Worm (Caenorhabditis elegans) whole organism, L4/young adult: ENCODE data around the gene sym-1.

Source experiments
- W03F9.2 ChIP-seq: fragments of 150-350 bp; optimal IDR thresholded peaks from 2 replicates; lab custom pipeline; 2014; ENCODE audit warnings: missing biosample characterization, missing genetic modification characterization
- dao-5 ChIP-seq: sonication (generic microtip); optimal IDR thresholded peaks from 2 replicates; lab custom pipeline; 2016; ENCODE audit warnings: missing genotype, missing genetic modification characterization, moderate library complexity, missing compliant biosample characterization
- him-1 ChIP-seq: sonication (generic microtip); optimal IDR thresholded peaks from 2 replicates; lab custom pipeline; 2016; ENCODE audit warnings: missing genotype, missing genetic modification reagents, missing genetic modification characterization, missing compliant biosample characterization

- TF ChIP-seq him-1 (tag; lab: Kevin White, UChicago): no peak
- TF ChIP-seq dao-5: no peak
- no peak for TF ChIP-seq W03F9.2 (tag; lab: Kevin White, UChicago)
These were observed 11.8 kb downstream of the sym-1 start for ce11 chrX:14593206-14593605.
